Fruit fly (Drosophila melanogaster): ENCODE data around the gene CG14926.

The CG14926 gene

dm6 chr2L:11323917-11324316 lies 19.2 kb downstream of the CG14926 start (continued):
- peak; percentile 63 for TF ChIP-seq CG10959 (GFP tag; IDR thresholded peaks at IDR 0.05)
- TF ChIP-seq CG10209 (GFP tag; optimal IDR thresholded peaks at IDR 0.05) = peak; percentile 63
- TF ChIP-seq CG16813 (GFP tag; IDR thresholded peaks at IDR 0.05; ENCODE audit: partially characterized antibody) = no peak
- no peak for TF ChIP-seq Sry-β (GFP tag; optimal IDR thresholded peaks at IDR 0.05)
- no peak for TF ChIP-seq CG17612 (GFP tag; IDR thresholded peaks at IDR 0.05)
- TF ChIP-seq CG12071 (GFP tag; optimal IDR thresholded peaks at IDR 0.05) = peak; percentile 44
- no peak for TF ChIP-seq Dip2 (GFP tag; IDR thresholded peaks at IDR 0.05)
- peak; percentile 56 for TF ChIP-seq seq (GFP tag; IDR thresholded peaks at IDR 0.05)
- TF ChIP-seq tup (GFP tag; optimal IDR thresholded peaks at IDR 0.05) = no peak
- TF ChIP-seq E2f1 (GFP tag; IDR thresholded peaks at IDR 0.05) = peak; percentile 37; the same call in 1 of the 2 replicates
- TF ChIP-seq ranshi (GFP tag; IDR thresholded peaks at IDR 0.05) = peak; percentile 67; the same call in 1 of the 2 replicates
- no peak for TF ChIP-seq CG11093 (GFP tag; IDR thresholded peaks at IDR 0.05)
- TF ChIP-seq Antp (GFP tag; optimal IDR thresholded peaks at IDR 0.05) = peak; percentile 36
- peak; percentile 28 for TF ChIP-seq Abd-B (GFP tag; optimal IDR thresholded peaks at IDR 0.05)
- peak; percentile 36 for TF ChIP-seq Meics (GFP tag; optimal IDR thresholded peaks at IDR 0.05)
- TF ChIP-seq crp (GFP tag; optimal IDR thresholded peaks at IDR 0.05) = no peak
- TF ChIP-seq CG9876 (GFP tag; optimal IDR thresholded peaks at IDR 0.05) = no peak
- peak; percentile 28 for TF ChIP-seq CG3407 (GFP tag; optimal IDR thresholded peaks at IDR 0.05)
- TF ChIP-seq CG12236 (GFP tag; optimal IDR thresholded peaks at IDR 0.05) = peak; percentile 12
- no peak for TF ChIP-seq CG11560 (tag; IDR thresholded peaks at IDR 0.05)
- 0 out of 2 replicates have a peak, but pooled peaks have one; percentile 30 for TF ChIP-seq Gsc (GFP tag; IDR thresholded peaks at IDR 0.05)
- no peak for TF ChIP-seq unc-4 (GFP tag; IDR thresholded peaks at IDR 0.05; ENCODE audit: partially characterized antibody)
- no peak for TF ChIP-seq YL-1 (GFP tag; optimal IDR thresholded peaks at IDR 0.05)
- peak; percentile 67 for TF ChIP-seq CG10366 (GFP tag; IDR thresholded peaks at IDR 0.05)
- TF ChIP-seq cad (GFP tag; optimal IDR thresholded peaks at IDR 0.05) = no peak
- no peak for TF ChIP-seq HmgD (GFP tag; optimal IDR thresholded peaks at IDR 0.05)
- TF ChIP-seq lilli (GFP tag; optimal IDR thresholded peaks at IDR 0.05) = peak; percentile 28
- peak; percentile 65 for TF ChIP-seq CG12769 (tag; optimal IDR thresholded peaks at IDR 0.05)
- peak; percentile 69 for TF ChIP-seq CG12219 (GFP tag; optimal IDR thresholded peaks at IDR 0.05)
- no peak for TF ChIP-seq sd (tag; optimal IDR thresholded peaks at IDR 0.05)
- no peak for TF ChIP-seq HLH54F (GFP tag; optimal IDR thresholded peaks at IDR 0.05)
- TF ChIP-seq CG18011 (GFP tag; optimal IDR thresholded peaks at IDR 0.05) = no peak
- peak; percentile 53 for TF ChIP-seq Camta (GFP tag; optimal IDR thresholded peaks at IDR 0.05)
- TF ChIP-seq CG9609 (GFP tag; optimal IDR thresholded peaks at IDR 0.05) = peak; percentile 50
- no peak for TF ChIP-seq caup (GFP tag; optimal IDR thresholded peaks at IDR 0.05; ENCODE audit: severe bottlenecking)
- no peak for TF ChIP-seq Bdp1 (GFP tag; optimal IDR thresholded peaks at IDR 0.05)
- TF ChIP-seq zfh1 (GFP tag; IDR thresholded peaks at IDR 0.05) = peak; percentile 80
- peak; percentile 78 for TF ChIP-seq ara (GFP tag; IDR thresholded peaks at IDR 0.05)
- 0 out of 2 replicates have a peak, but pooled peaks have one; percentile 12 for TF ChIP-seq Taf1 (GFP tag; IDR thresholded peaks at IDR 0.05)
- no peak for TF ChIP-seq prd (optimal IDR thresholded peaks at IDR 0.05)
- peak; percentile 81 for TF ChIP-seq prd (GFP tag; IDR thresholded peaks at IDR 0.05)
- TF ChIP-seq Atf-2 (GFP tag; optimal IDR thresholded peaks at IDR 0.05) = peak; percentile 19
- TF ChIP-seq sna (GFP tag; IDR thresholded peaks at IDR 0.05; ENCODE audit: partially characterized antibody) = no peak
- TF ChIP-seq CG17802 (tag; optimal IDR thresholded peaks at IDR 0.05) = peak; percentile 35
- TF ChIP-seq tap (tag; optimal IDR thresholded peaks at IDR 0.05) = peak; percentile 64
- TF ChIP-seq CG3726 (GFP tag; IDR thresholded peaks at IDR 0.05) = 0 out of 3 replicates have a peak, but pooled peaks have one; percentile 58
- TF ChIP-seq nom (GFP tag; optimal IDR thresholded peaks at IDR 0.05) = peak; percentile 82
- TF ChIP-seq stwl (tag; optimal IDR thresholded peaks at IDR 0.05) = peak; percentile 12
- TF ChIP-seq pros (GFP tag; optimal IDR thresholded peaks at IDR 0.05) = no peak
- peak; percentile 57 for TF ChIP-seq CG10267 (tag; optimal IDR thresholded peaks at IDR 0.05)
- no peak for TF ChIP-seq CG10274 (GFP tag; optimal IDR thresholded peaks at IDR 0.05)
